Worm (Caenorhabditis elegans): ENCODE measurements around the gene F21D5.5.

DNA sequence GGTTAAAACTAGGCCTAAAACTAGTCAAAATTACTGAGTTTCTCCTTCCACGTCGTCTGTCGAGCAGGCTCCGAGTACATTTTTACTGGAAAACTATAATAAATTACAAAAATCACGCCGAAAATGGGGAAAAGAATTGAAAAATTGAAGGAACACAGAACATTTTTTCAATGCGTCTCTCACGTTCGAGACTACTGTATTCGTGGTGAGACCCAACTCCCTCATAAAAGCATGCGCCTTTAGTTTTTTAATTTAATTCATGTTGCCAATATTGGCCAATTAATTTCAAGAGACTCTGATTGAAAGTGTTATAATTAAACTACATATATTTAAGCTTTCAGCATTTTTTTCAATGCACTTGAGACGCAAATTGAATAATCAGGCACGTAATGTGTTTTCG, 15.0 kb upstream of the F21D5.5 start:
- TF ChIP-seq nhr-90 (tag; optimal IDR thresholded peaks at IDR 0.05) (no peak), cebp-2 (GFP tag; IDR thresholded peaks at IDR 0.05) (no peak), F22D6.2 (tag; optimal IDR thresholded peaks at IDR 0.05) (no peak), unc-130 (GFP tag; optimal IDR thresholded peaks at IDR 0.05) (no peak), ZK185.1 (tag; optimal IDR thresholded peaks at IDR 0.05; ENCODE audit: poor library complexity, severe bottlenecking) (no peak), Y53F4B.3 (GFP tag; IDR thresholded peaks at IDR 0.05) (no peak)

All from whole organism, young adult.